Worm (Caenorhabditis elegans) whole organism, mixed stage, embryonic: ENCODE data around the gene T16A9.3.

Experiments
- bed-3 ChIP-seq: fragments of 200-800 bp; sonication (Bioruptor generic); optimal IDR thresholded peaks from 3 replicates; lab custom pipeline; 2018; ENCODE audit warnings: mild to moderate bottlenecking, missing genetic modification characterization, moderate library complexity, missing compliant biosample characterization
- blmp-1 ChIP-seq: fragments of 150-350 bp; optimal IDR thresholded peaks from 2 replicates; lab custom pipeline; 2014; ENCODE audit warnings: missing biosample characterization, missing genetic modification characterization
- elt-3 ChIP-seq: fragments of 150-350 bp; optimal IDR thresholded peaks from 2 replicates; lab custom pipeline; 2014; ENCODE audit warnings: missing biosample characterization, missing genetic modification characterization
- nhr-237 ChIP-seq: fragments of 150-350 bp; optimal IDR thresholded peaks from 2 replicates; lab custom pipeline; 2014; ENCODE audit warnings: missing biosample characterization, missing genetic modification characterization
- snpc-4 ChIP-seq: fragments of 150-350 bp; optimal IDR thresholded peaks from 2 replicates; lab custom pipeline; 2014; ENCODE audit warnings: missing biosample characterization, missing genetic modification characterization
- unc-62 ChIP-seq: fragments of 150-350 bp; optimal IDR thresholded peaks from 2 replicates; lab custom pipeline; 2014; ENCODE audit warnings: missing biosample characterization, missing genetic modification reagents, missing genetic modification characterization

ce11 chrV:14194514-14194913 is 10.8 kb upstream of the T16A9.3 start:
- TF ChIP-seq bed-3 (GFP tag; lab: Kevin White, UChicago) (no peak), unc-62 (GFP tag; lab: Kevin White, UChicago) (no peak), elt-3 (no peak), nhr-237 (tag; lab: Kevin White, UChicago) (no peak), blmp-1 (tag; lab: Kevin White, UChicago) (no peak), snpc-4 (no peak)
